Fruit fly (Drosophila melanogaster): ENCODE measurements around the gene Cdk5alpha.

- TF ChIP-seq svp (GFP tag) (peak; percentile 60), topi (GFP tag; optimal IDR thresholded peaks at IDR 0.05) (no peak), Smox (GFP tag; optimal IDR thresholded peaks at IDR 0.05) (no peak), lz (GFP tag; optimal IDR thresholded peaks at IDR 0.05) (no peak)
Observed at dm6 chr2L:10334213-10334612, 23.5 kb upstream of the Cdk5alpha start.
